Worm (Caenorhabditis elegans) whole organism, late embryonic: ENCODE data around the gene daam-1.

Experiments used
- C08G9.2 ChIP-seq: sonication (generic microtip); optimal IDR thresholded peaks from 2 replicates; lab custom pipeline; 2016; ENCODE audit warnings: mild to moderate bottlenecking, missing genetic modification characterization, moderate library complexity, missing compliant biosample characterization
- C38D4.7 ChIP-seq: fragments of 200-800 bp; sonication (Bioruptor generic); optimal IDR thresholded peaks from 2 replicates; lab custom pipeline; 2018; ENCODE audit warnings: mild to moderate bottlenecking, missing genetic modification characterization, moderate library complexity, missing compliant biosample characterization
- F13H6.1 ChIP-seq: sonication (generic microtip); optimal IDR thresholded peaks from 2 replicates; lab custom pipeline; 2016; ENCODE audit warnings: missing genetic modification characterization, missing compliant biosample characterization
- K02D7.2 ChIP-seq: sonication (generic microtip); optimal IDR thresholded peaks from 2 replicates; lab custom pipeline; 2017; ENCODE audit warnings: mild to moderate bottlenecking, missing genetic modification characterization, missing compliant biosample characterization
- K09A11.1 ChIP-seq: sonication (generic microtip); optimal IDR thresholded peaks from 2 replicates; lab custom pipeline; 2017; ENCODE audit warnings: antibody characterized with exemption, mild to moderate bottlenecking, missing genetic modification characterization, missing compliant biosample characterization; ENCODE audit not compliant: insufficient read depth
- ahr-1 ChIP-seq: sonication (generic microtip); optimal IDR thresholded peaks from 2 replicates; lab custom pipeline; 2016; ENCODE audit warnings: missing genetic modification characterization, missing compliant biosample characterization
- ama-1 ChIP-seq: fragments of 150-350 bp; optimal IDR thresholded peaks from 2 replicates; lab custom pipeline; 2014
- ceh-14 ChIP-seq: sonication (generic microtip); optimal IDR thresholded peaks from 2 replicates; lab custom pipeline; 2016; ENCODE audit warnings: missing genotype, missing genetic modification characterization, missing compliant biosample characterization
- ceh-18 ChIP-seq: sonication (generic microtip); optimal IDR thresholded peaks from 2 replicates; lab custom pipeline; 2016; ENCODE audit warnings: missing genetic modification characterization, missing compliant biosample characterization
- ceh-19 ChIP-seq: fragments of 200-800 bp; sonication (Bioruptor generic); optimal IDR thresholded peaks from 2 replicates; lab custom pipeline; 2018; ENCODE audit warnings: mild to moderate bottlenecking, missing genetic modification characterization, missing compliant biosample characterization
- ceh-2 ChIP-seq: sonication (generic microtip); optimal IDR thresholded peaks from 2 replicates; lab custom pipeline; 2016; ENCODE audit warnings: missing genotype, missing genetic modification characterization, missing compliant biosample characterization
- ceh-22 ChIP-seq: sonication (generic microtip); optimal IDR thresholded peaks from 2 replicates; lab custom pipeline; 2017; ENCODE audit warnings: missing biosample characterization, missing genetic modification characterization
- ceh-24 ChIP-seq: sonication (generic microtip); optimal IDR thresholded peaks from 2 replicates; lab custom pipeline; 2016; ENCODE audit warnings: mild to moderate bottlenecking, missing genetic modification characterization, missing compliant biosample characterization
- ceh-30 ChIP-seq: fragments of 150-350 bp; optimal IDR thresholded peaks from 2 replicates; lab custom pipeline; 2014; ENCODE audit warnings: missing biosample characterization, missing genetic modification characterization
- ceh-31 ChIP-seq: sonication (generic microtip); optimal IDR thresholded peaks from 2 replicates; lab custom pipeline; 2016; ENCODE audit warnings: missing genetic modification characterization, missing compliant biosample characterization
- ceh-34 ChIP-seq: sonication (generic microtip); optimal IDR thresholded peaks from 2 replicates; lab custom pipeline; 2016; ENCODE audit warnings: mild to moderate bottlenecking, missing genetic modification characterization, missing compliant biosample characterization
- ceh-45 ChIP-seq: fragments of 200-800 bp; sonication (Bioruptor generic); IDR thresholded peaks from 2 replicates; pipeline ENCODE4 v1.3.6; 2022; ENCODE audit warnings: missing genetic modification reagents, missing genetic modification characterization, missing compliant biosample characterization
- ceh-9 ChIP-seq: sonication (generic microtip); optimal IDR thresholded peaks from 2 replicates; lab custom pipeline; 2016; ENCODE audit warnings: mild to moderate bottlenecking, missing genetic modification characterization, inconsistent platforms, missing compliant biosample characterization
- dmd-4 ChIP-seq: sonication (generic microtip); optimal IDR thresholded peaks from 2 replicates; lab custom pipeline; 2016; ENCODE audit warnings: borderline replicate concordance, missing genetic modification characterization, missing compliant biosample characterization
- dve-1 ChIP-seq: sonication (generic microtip); optimal IDR thresholded peaks from 2 replicates; lab custom pipeline; 2017; ENCODE audit warnings: antibody characterized with exemption, mild to moderate bottlenecking, missing genetic modification characterization, missing compliant biosample characterization
- elt-2 ChIP-seq: sonication (generic microtip); optimal IDR thresholded peaks from 2 replicates; lab custom pipeline; 2016; ENCODE audit warnings: missing genetic modification reagents, missing genetic modification characterization, missing compliant biosample characterization
- elt-4 ChIP-seq: sonication (generic microtip); optimal IDR thresholded peaks from 2 replicates; lab custom pipeline; 2016; ENCODE audit warnings: missing genetic modification characterization, missing compliant biosample characterization
- ets-4 ChIP-seq: sonication (generic microtip); optimal IDR thresholded peaks from 2 replicates; lab custom pipeline; 2016; ENCODE audit warnings: missing genetic modification characterization, missing compliant biosample characterization
- fkh-10 ChIP-seq: fragments of 150-350 bp; optimal IDR thresholded peaks from 2 replicates; lab custom pipeline; 2014; ENCODE audit warnings: missing biosample characterization, missing genetic modification reagents, missing genetic modification characterization
- hlh-13 ChIP-seq: fragments of 200-800 bp; sonication (Bioruptor generic); optimal IDR thresholded peaks from 2 replicates; lab custom pipeline; 2018; ENCODE audit warnings: mild to moderate bottlenecking, missing genetic modification characterization, missing compliant biosample characterization
- hlh-15 ChIP-seq: sonication (generic microtip); optimal IDR thresholded peaks from 2 replicates; lab custom pipeline; 2016; ENCODE audit warnings: missing genetic modification characterization, missing compliant biosample characterization
- hlh-30 ChIP-seq: sonication (generic microtip); optimal IDR thresholded peaks from 2 replicates; lab custom pipeline; 2017; ENCODE audit warnings: antibody characterized with exemption, missing genetic modification characterization, missing compliant biosample characterization; ENCODE audit not compliant: insufficient read depth
- hlh-8 ChIP-seq: sonication (generic microtip); optimal IDR thresholded peaks from 2 replicates; lab custom pipeline; 2016; ENCODE audit warnings: missing genotype, missing genetic modification characterization, missing compliant biosample characterization
- lim-6 ChIP-seq: sonication (generic microtip); optimal IDR thresholded peaks from 2 replicates; lab custom pipeline; 2016; ENCODE audit warnings: missing genetic modification characterization, missing compliant biosample characterization
- lin-11 ChIP-seq: fragments of 200-800 bp; sonication (Bioruptor generic); optimal IDR thresholded peaks from 2 replicates; lab custom pipeline; 2018; ENCODE audit warnings: mild to moderate bottlenecking, missing genetic modification characterization, missing compliant biosample characterization
- madf-2 ChIP-seq: sonication (generic microtip); optimal IDR thresholded peaks from 2 replicates; lab custom pipeline; 2017; ENCODE audit warnings: missing genetic modification characterization, missing compliant biosample characterization
- pag-3 ChIP-seq: sonication (generic microtip); optimal IDR thresholded peaks from 2 replicates; lab custom pipeline; 2016; ENCODE audit warnings: missing compliant biosample characterization, missing genetic modification characterization, borderline replicate concordance
- pat-9 ChIP-seq: fragments of 200-800 bp; sonication (Bioruptor generic); optimal IDR thresholded peaks from 2 replicates; lab custom pipeline; 2018; ENCODE audit warnings: mild to moderate bottlenecking, missing genetic modification characterization, moderate library complexity, missing compliant biosample characterization
- pax-1 ChIP-seq: fragments of 150-350 bp; optimal IDR thresholded peaks from 2 replicates; lab custom pipeline; 2014; ENCODE audit warnings: missing biosample characterization, missing genetic modification characterization
- pha-2 ChIP-seq: sonication (generic microtip); optimal IDR thresholded peaks from 2 replicates; lab custom pipeline; 2017; ENCODE audit warnings: mild to moderate bottlenecking, missing genetic modification characterization, missing compliant biosample characterization
- pha-4 ChIP-seq: fragments of 150-350 bp; optimal IDR thresholded peaks from 2 replicates; lab custom pipeline; 2018; ENCODE audit warnings: missing biosample characterization, missing genetic modification reagents, missing genetic modification characterization
- pqm-1 ChIP-seq: sonication (generic microtip); optimal IDR thresholded peaks from 2 replicates; lab custom pipeline; 2016; ENCODE audit warnings: missing genetic modification characterization, missing compliant biosample characterization
- ref-2 ChIP-seq: sonication (generic microtip); optimal IDR thresholded peaks from 2 replicates; lab custom pipeline; 2016; ENCODE audit warnings: missing genetic modification characterization, missing compliant biosample characterization
- sdc-2 ChIP-seq: sonication (generic microtip); optimal IDR thresholded peaks from 2 replicates; lab custom pipeline; 2016; ENCODE audit warnings: missing genotype, missing genetic modification characterization, missing compliant biosample characterization
- syd-9 ChIP-seq: sonication (generic microtip); optimal IDR thresholded peaks from 2 replicates; lab custom pipeline; 2016; ENCODE audit warnings: mild to moderate bottlenecking, missing genetic modification characterization, moderate library complexity, missing compliant biosample characterization
- tbx-2 ChIP-seq: sonication (generic microtip); optimal IDR thresholded peaks from 2 replicates; lab custom pipeline; 2016; ENCODE audit warnings: missing genetic modification characterization, missing compliant biosample characterization
- ttx-3 ChIP-seq: sonication (generic microtip); optimal IDR thresholded peaks from 2 replicates; lab custom pipeline; 2016; ENCODE audit warnings: missing genetic modification reagents, missing genetic modification characterization, missing compliant biosample characterization
- unc-3 ChIP-seq, 2 experiments: fragments of 200-800 bp in 1 of 2; sonication (Bioruptor generic) in 1 of 2; sonication (generic microtip) in 1 of 2; conservative IDR thresholded peaks in 1 of 2; optimal IDR thresholded peaks in 1 of 2; 2 replicates each; pipeline versions ENCODE4 v1.3.6 to Lab custom; 2016 to 2022; ENCODE audit warnings: missing compliant biosample characterization in 2 of 2, missing genetic modification characterization in 2 of 2, missing genetic modification reagents in 1 of 2
- unc-55 ChIP-seq: sonication (generic microtip); optimal IDR thresholded peaks from 2 replicates; lab custom pipeline; 2017; ENCODE audit warnings: missing biosample characterization, missing genetic modification reagents, missing genetic modification characterization
- unc-86 ChIP-seq: sonication (generic microtip); optimal IDR thresholded peaks from 2 replicates; lab custom pipeline; 2016; ENCODE audit warnings: missing genetic modification characterization, missing compliant biosample characterization
- zip-5 ChIP-seq: sonication (generic microtip); optimal IDR thresholded peaks from 2 replicates; lab custom pipeline; 2016; ENCODE audit warnings: missing genetic modification characterization, missing compliant biosample characterization

Gene daam-1

DNA sequence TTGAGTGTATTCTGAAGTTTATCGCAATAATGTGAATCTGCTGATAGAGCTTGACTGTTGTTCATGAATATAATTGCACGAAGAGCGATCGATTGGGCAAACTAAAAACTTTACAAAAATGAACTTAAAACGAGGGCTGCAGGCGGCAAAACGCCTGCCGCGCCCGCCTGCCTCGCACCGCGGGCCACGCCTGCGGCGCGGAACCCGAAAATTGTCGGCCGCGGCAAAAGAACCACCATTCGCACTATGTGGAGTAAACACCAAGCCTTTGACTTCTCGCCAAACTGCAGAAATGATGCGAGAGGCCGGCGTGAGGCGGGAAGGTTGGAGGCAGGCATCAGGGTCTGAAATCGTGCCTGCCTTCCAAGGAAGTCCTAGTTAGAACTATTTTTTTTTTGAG, 19.7 kb downstream of the daam-1 start:
- TF ChIP-seq ref-2 (no peak), hlh-13 (GFP tag; lab: Kevin White, UChicago) (no peak), ets-4 (tag; lab: Kevin White, UChicago) (no peak)

DNA sequence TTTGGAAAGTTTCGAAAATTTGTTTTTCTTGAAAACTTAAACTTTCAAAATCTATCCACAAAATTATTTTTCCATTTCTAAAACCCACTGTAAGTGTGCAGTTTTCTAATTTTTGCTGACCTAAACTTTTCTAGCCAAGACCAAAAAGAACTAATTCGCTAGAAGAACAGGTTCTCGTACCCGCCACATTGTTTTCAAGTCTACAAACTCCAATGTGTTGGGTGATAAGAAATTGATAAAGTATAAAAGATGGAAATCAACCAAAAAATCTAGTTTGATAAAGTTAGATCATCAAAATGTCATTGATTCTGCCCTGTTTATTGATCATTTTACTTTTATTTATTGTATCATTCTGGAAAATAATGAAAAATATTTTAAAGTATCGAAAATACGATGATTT, 24.7 kb downstream of the daam-1 start, which contains the start of gene cyp-29A3:
TSS of gene cyp-29A3 (plus strand) at position 269 of the 400 bp plus-strand sequence.
- TF ChIP-seq dmd-4 (tag; lab: Kevin White, UChicago) (no peak), unc-55 (GFP tag; lab: Kevin White, UChicago) (no peak), elt-2 (tag; lab: Kevin White, UChicago) (peak; percentile 17)

DNA sequence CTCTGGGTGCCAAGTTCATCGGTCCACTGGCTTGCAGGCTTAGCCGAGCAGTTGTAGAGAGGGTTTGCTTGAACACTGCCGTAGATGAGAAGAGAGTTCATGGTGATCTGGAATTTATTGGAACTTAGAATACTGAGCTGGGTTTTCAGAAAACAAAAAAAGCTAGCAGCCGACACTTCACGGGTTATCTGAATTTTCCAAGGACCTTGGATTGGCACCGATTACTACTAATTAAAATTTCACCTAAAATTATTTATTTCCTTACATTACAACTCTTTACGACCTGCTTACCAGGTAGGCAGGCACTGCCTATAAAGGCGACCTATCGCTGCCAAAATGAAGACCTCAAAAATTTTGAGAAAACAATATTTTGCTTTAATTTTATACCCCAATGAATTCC, 27.7 kb downstream of the daam-1 start, which contains the start of gene srt-52:
TSS of gene srt-52 (minus strand) at position 101 of the 400 bp plus-strand sequence.
- TF ChIP-seq ttx-3 (tag; lab: Kevin White, UChicago): no peak

DNA sequence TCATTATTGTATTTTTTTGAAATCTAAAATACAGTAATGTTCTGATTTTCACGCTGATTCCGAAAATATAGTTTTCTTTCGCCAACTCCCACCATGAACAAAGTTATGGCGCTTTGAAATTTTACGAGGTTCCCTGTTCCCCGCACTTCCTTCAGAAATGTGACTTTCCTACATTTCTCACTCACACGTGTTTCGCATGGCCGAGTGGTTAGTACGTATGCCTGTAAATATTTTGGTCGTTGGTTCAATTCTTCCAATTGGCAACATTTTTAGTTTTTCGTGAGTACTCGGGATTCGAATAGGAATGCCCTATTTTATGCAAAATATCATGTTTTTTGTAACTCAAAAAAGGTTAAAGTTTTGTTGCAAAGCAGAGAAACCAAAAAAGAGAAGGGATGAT, 30.3 kb downstream of the daam-1 start:
- peak; percentile 71 for TF ChIP-seq pat-9
- peak; percentile 61; the same call in 1 of the 2 replicates for TF ChIP-seq ceh-45
- TF ChIP-seq ceh-31 (tag; lab: Kevin White, UChicago): peak; percentile 53
- TF ChIP-seq pqm-1 (tag; lab: Kevin White, UChicago): peak; percentile 63
- peak; percentile 63 for TF ChIP-seq tbx-2
- no peak for TF ChIP-seq pha-4
- TF ChIP-seq hlh-30 (tag; lab: Kevin White, UChicago): peak; percentile 43
- TF ChIP-seq hlh-8 (tag; lab: Kevin White, UChicago): peak; percentile 45
- TF ChIP-seq unc-86 (tag; lab: Kevin White, UChicago): peak; percentile 70
- peak; percentile 41 for TF ChIP-seq syd-9 (tag; lab: Kevin White, UChicago)
- TF ChIP-seq fkh-10 (GFP tag; lab: Kevin White, UChicago): no peak
- no peak for TF ChIP-seq pax-1 (tag; lab: Kevin White, UChicago)
- peak; percentile 87 for TF ChIP-seq ceh-19 (GFP tag; lab: Kevin White, UChicago)
- peak; percentile 74 for TF ChIP-seq ttx-3 (tag; lab: Kevin White, UChicago)
- TF ChIP-seq ceh-30 (tag; lab: Kevin White, UChicago): no peak
- TF ChIP-seq lim-6 (tag; lab: Kevin White, UChicago): peak; percentile 55
- TF ChIP-seq F13H6.1 (tag; lab: Kevin White, UChicago): peak; percentile 61
- peak; percentile 73 for TF ChIP-seq madf-2 (tag; lab: Kevin White, UChicago)
- peak; percentile 65 for TF ChIP-seq ceh-34 (tag; lab: Kevin White, UChicago)
- TF ChIP-seq lin-11 (tag; lab: Kevin White, UChicago): peak; percentile 74
- TF ChIP-seq ceh-9 (tag; lab: Kevin White, UChicago): no peak
- peak; percentile 88 for TF ChIP-seq dmd-4 (tag; lab: Kevin White, UChicago)
- TF ChIP-seq dve-1: peak; percentile 56
- TF ChIP-seq ceh-22 (tag; lab: Kevin White, UChicago): no peak
- no peak for TF ChIP-seq ama-1 (lab: Kevin White, UChicago)
- TF ChIP-seq hlh-15 (tag; lab: Kevin White, UChicago): peak; percentile 18
- TF ChIP-seq ceh-14 (tag; lab: Kevin White, UChicago): peak; percentile 92
- TF ChIP-seq pha-2 (tag; lab: Kevin White, UChicago): peak; percentile 72
- TF ChIP-seq K02D7.2 (tag; lab: Kevin White, UChicago): peak; percentile 76
- TF ChIP-seq pag-3 (tag; lab: Kevin White, UChicago): peak; percentile 4
- TF ChIP-seq K09A11.1: peak; percentile 68
- TF ChIP-seq elt-4: no peak
- TF ChIP-seq C08G9.2 (tag; lab: Kevin White, UChicago): peak; percentile 73
- TF ChIP-seq sdc-2 (tag; lab: Kevin White, UChicago): peak; percentile 76
- peak; percentile 12 for TF ChIP-seq zip-5
- peak; percentile 29 for TF ChIP-seq ceh-18
- TF ChIP-seq ahr-1 (tag; lab: Kevin White, UChicago): peak; percentile 33
- peak; percentile 77 for TF ChIP-seq ceh-24 (tag; lab: Kevin White, UChicago)
- TF ChIP-seq ceh-2 (tag; lab: Kevin White, UChicago): peak; percentile 18
- peak; percentile 71; the same call in 1 of the 2 replicates for TF ChIP-seq unc-3 (GFP tag; conservative IDR thresholded peaks at IDR 0.05; lab: Robert Waterston, UW)
- TF ChIP-seq unc-3 (tag; optimal IDR thresholded peaks at IDR 0.05; lab: Kevin White, UChicago): no peak
- peak; percentile 81 for TF ChIP-seq C38D4.7
